Fruit fly (Drosophila melanogaster): Measurements from ENCODE around the gene slx1.
A peak's percentile ranks its signal among the peaks of the same experiment; 100 is the strongest.

Gene slx1

DNA sequence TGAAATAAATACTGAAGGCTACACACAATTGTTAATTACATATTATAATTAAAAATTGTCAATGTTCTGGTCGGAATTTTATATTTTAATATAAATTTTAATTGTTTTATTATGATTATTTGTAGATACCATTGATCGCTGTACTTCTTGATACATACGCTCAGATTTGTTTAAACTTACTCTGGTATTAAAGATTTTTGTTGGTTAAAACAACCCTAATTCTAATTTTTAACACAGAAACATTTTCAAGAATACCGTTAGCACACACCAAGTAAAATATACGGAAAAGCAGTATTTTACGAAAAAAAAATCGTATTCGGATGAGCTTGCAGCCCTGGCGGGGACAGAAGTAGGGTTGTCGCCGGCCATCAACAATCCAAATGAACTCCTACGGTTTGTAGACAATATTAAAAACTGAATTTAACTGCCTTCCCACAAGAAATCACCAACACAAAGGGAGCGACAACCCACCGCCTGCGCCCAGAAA lies at the start of gene slx1, which contains the start of the genes CG9775 and MED31 (continued):
- TF ChIP-seq Meics (GFP tag; optimal IDR thresholded peaks at IDR 0.05), result peak; percentile 78
- TF ChIP-seq Xrp1 (GFP tag; IDR thresholded peaks at IDR 0.05), result peak; percentile 77
- peak; percentile 60; the same call in 2 of the 3 replicates for TF ChIP-seq CG14050 (GFP tag; IDR thresholded peaks at IDR 0.05)
- peak; percentile 75 for TF ChIP-seq lmd (GFP tag; IDR thresholded peaks at IDR 0.05)
- no peak for TF ChIP-seq Bteb2 (GFP tag; optimal IDR thresholded peaks at IDR 0.05)
- TF ChIP-seq CG2889 (GFP tag; IDR thresholded peaks at IDR 0.05), result no peak
- no peak for TF ChIP-seq CG8281 (tag; optimal IDR thresholded peaks at IDR 0.05)
- TF ChIP-seq Fer1 (GFP tag; optimal IDR thresholded peaks at IDR 0.05), result peak; percentile 57
- TF ChIP-seq CG1603 (tag; optimal IDR thresholded peaks at IDR 0.05), result peak; percentile 53
- no peak for TF ChIP-seq Dfd (GFP tag; optimal IDR thresholded peaks at IDR 0.05)
- TF ChIP-seq eyg (GFP tag; optimal IDR thresholded peaks at IDR 0.05), result no peak
- TF ChIP-seq Med (GFP tag), result peak; percentile 74
- TF ChIP-seq inv (GFP tag; IDR thresholded peaks at IDR 0.05; ENCODE audit: partially characterized antibody), result no peak
- TF ChIP-seq CG43689 (GFP tag; IDR thresholded peaks at IDR 0.05), result peak; percentile 31; the same call in 1 of the 2 replicates
- TF ChIP-seq mam (GFP tag; optimal IDR thresholded peaks at IDR 0.05), result peak; percentile 43
- TF ChIP-seq Asciz (GFP tag; optimal IDR thresholded peaks at IDR 0.05), result peak; percentile 15
- peak; percentile 52 for TF ChIP-seq CG33557 (GFP tag; optimal IDR thresholded peaks at IDR 0.05)
- TF ChIP-seq Sox100B (GFP tag; optimal IDR thresholded peaks at IDR 0.05), result peak; percentile 74
- no peak for TF ChIP-seq ERR (GFP tag; optimal IDR thresholded peaks at IDR 0.05)
- peak in 1 of 2 experiments; percentile 78 for TF ChIP-seq dpn (GFP tag; optimal IDR thresholded peaks at IDR 0.05)
- TF ChIP-seq Oli (tag; optimal IDR thresholded peaks at IDR 0.05), result peak; percentile 79
- TF ChIP-seq pfk (GFP tag; optimal IDR thresholded peaks at IDR 0.05), result no peak
- TF ChIP-seq Lhr (GFP tag; optimal IDR thresholded peaks at IDR 0.05), result peak; percentile 16

- no peak for TF ChIP-seq scrt (GFP tag; optimal IDR thresholded peaks at IDR 0.05)
- TF ChIP-seq stwl (tag; optimal IDR thresholded peaks at IDR 0.05), result peak; percentile 51
- peak; percentile 66 for TF ChIP-seq sens (GFP tag)
- TF ChIP-seq unpg (GFP tag; optimal IDR thresholded peaks at IDR 0.05), result no peak
- peak; percentile 27 for TF ChIP-seq Jarid2 (GFP tag; optimal IDR thresholded peaks at IDR 0.05)
- TF ChIP-seq Trl (optimal IDR thresholded peaks at IDR 0.05), result peak; percentile 30 to 56
- TF ChIP-seq Trl (GFP tag; optimal IDR thresholded peaks at IDR 0.05), result no peak
- TF ChIP-seq CG2199 (GFP tag; IDR thresholded peaks at IDR 0.05), result peak; percentile 99
Measured at dm6 chr3R:4599624-4600023, 42.1 kb upstream of the slx1 start.

- TF ChIP-seq CG6854 (GFP tag; optimal IDR thresholded peaks at IDR 0.05) (no peak), Bteb2 (GFP tag; optimal IDR thresholded peaks at IDR 0.05) (no peak), CG11456 (GFP tag; IDR thresholded peaks at IDR 0.05) (no peak), CG6175 (GFP tag; IDR thresholded peaks at IDR 0.05) (no peak), PHDP (tag; optimal IDR thresholded peaks at IDR 0.05) (no peak), Atf-2 (GFP tag; optimal IDR thresholded peaks at IDR 0.05) (no peak), D19A (tag; optimal IDR thresholded peaks at IDR 0.05) (peak; percentile 18), Dll (GFP tag; IDR thresholded peaks at IDR 0.05; ENCODE audit: partially characterized antibody) (no peak), TFAM (GFP tag; optimal IDR thresholded peaks at IDR 0.05) (no peak), salm (tag; optimal IDR thresholded peaks at IDR 0.05) (no peak), CG2202 (tag; optimal IDR thresholded peaks at IDR 0.05) (no peak), Ets65A (GFP tag) (peak; percentile 52), CG33557 (GFP tag; optimal IDR thresholded peaks at IDR 0.05) (no peak), so (GFP tag; IDR thresholded peaks at IDR 0.05) (no peak), ham (GFP tag; IDR thresholded peaks at IDR 0.05) (no peak), Jarid2 (GFP tag; optimal IDR thresholded peaks at IDR 0.05) (no peak), CG4424 (GFP tag; optimal IDR thresholded peaks at IDR 0.05) (peak; percentile 3), lab (GFP tag; optimal IDR thresholded peaks at IDR 0.05) (peak; percentile 22), CG2875 (GFP tag; optimal IDR thresholded peaks at IDR 0.05) (no peak), gcm (GFP tag; optimal IDR thresholded peaks at IDR 0.05) (no peak), Rfx (GFP tag; IDR thresholded peaks at IDR 0.05) (no peak), Fer1 (GFP tag; optimal IDR thresholded peaks at IDR 0.05) (no peak)
Measured at dm6 chr3R:4601887-4602531, 39.8 kb upstream of the slx1 start.
